Fruit fly (Drosophila melanogaster) whole organism, embryonic: Measurements from ENCODE around the gene CheB98a.
A peak's percentile ranks its signal among the peaks of the same experiment; 100 is the strongest.

Experiments used
- Blimp-1 ChIP-seq: fragments of 200-800 bp; sonication (Bioruptor generic); optimal IDR thresholded peaks from 3 replicates; lab custom pipeline; 2018; ENCODE audit warnings: missing biosample characterization, missing genetic modification characterization, mild to moderate bottlenecking, moderate library complexity, missing genetic modification reagents
- CG10209 ChIP-seq: fragments of 200-800 bp; sonication (Bioruptor generic); optimal IDR thresholded peaks from 3 replicates; lab custom pipeline; 2017; ENCODE audit warnings: missing biosample characterization, mild to moderate bottlenecking, missing genetic modification characterization, missing genetic modification reagents
- CG10267 ChIP-seq: fragments of 200-800 bp; sonication (Bioruptor generic); optimal IDR thresholded peaks from 2 replicates; lab custom pipeline; 2018; ENCODE audit warnings: missing biosample characterization, mild to moderate bottlenecking, missing genetic modification characterization, moderate library complexity
- CG10979 ChIP-seq: fragments of 200-800 bp; sonication (Bioruptor generic); optimal IDR thresholded peaks from 2 replicates; lab custom pipeline; 2018; ENCODE audit warnings: missing biosample characterization, mild to moderate bottlenecking, missing genetic modification characterization, moderate library complexity
- CG11504 ChIP-seq: fragments of 200-800 bp; sonication (Bioruptor generic); optimal IDR thresholded peaks from 3 replicates; lab custom pipeline; 2019; ENCODE audit warnings: missing biosample characterization, mild to moderate bottlenecking, missing genetic modification characterization, moderate library complexity
- CG14710 ChIP-seq: fragments of 200-800 bp; sonication (Bioruptor generic); optimal IDR thresholded peaks from 3 replicates; lab custom pipeline; 2019; ENCODE audit warnings: missing biosample characterization, mild to moderate bottlenecking, missing genetic modification characterization, moderate library complexity
- CG1529 ChIP-seq: fragments of 200-800 bp; sonication (Bioruptor generic); optimal IDR thresholded peaks from 3 replicates; lab custom pipeline; 2018; ENCODE audit warnings: missing biosample characterization, missing genetic modification characterization
- CG17361 ChIP-seq: fragments of 200-800 bp; sonication (Bioruptor generic); IDR thresholded peaks from 3 replicates; pipeline ENCODE4 v1.3.6; 2022; ENCODE audit warnings: missing biosample characterization, missing genetic modification characterization
- CG18599 ChIP-seq: fragments of 200-800 bp; sonication (Bioruptor generic); optimal IDR thresholded peaks from 3 replicates; lab custom pipeline; 2017; ENCODE audit warnings: missing biosample characterization, missing genetic modification characterization, mild to moderate bottlenecking, moderate library complexity, missing genetic modification reagents
- CG2678 ChIP-seq: fragments of 200-800 bp; sonication (Bioruptor generic); optimal IDR thresholded peaks from 3 replicates; lab custom pipeline; 2019; ENCODE audit warnings: missing biosample characterization, mild to moderate bottlenecking, missing genetic modification characterization, moderate library complexity
- CG2712 ChIP-seq: fragments of 200-800 bp; optimal IDR thresholded peaks from 3 replicates; lab custom pipeline; 2019; ENCODE audit warnings: missing biosample characterization, mild to moderate bottlenecking, missing genetic modification characterization, moderate library complexity
- CG30403 ChIP-seq: fragments of 200-800 bp; sonication (Bioruptor generic); optimal IDR thresholded peaks from 3 replicates; lab custom pipeline; 2016; ENCODE audit warnings: missing biosample characterization, missing genetic modification characterization
- CG31441 ChIP-seq: fragments of 200-800 bp; sonication (Bioruptor generic); IDR thresholded peaks from 2 replicates; pipeline ENCODE4 v1.3.6; 2022; ENCODE audit warnings: missing biosample characterization, missing genetic modification characterization
- CG7839 ChIP-seq: fragments of 200-800 bp; sonication (Bioruptor generic); optimal IDR thresholded peaks from 3 replicates; lab custom pipeline; 2018; ENCODE audit warnings: missing biosample characterization, mild to moderate bottlenecking, missing genetic modification characterization, moderate library complexity
- CG9727 ChIP-seq: fragments of 200-800 bp; sonication (Bioruptor generic); optimal IDR thresholded peaks from 3 replicates; lab custom pipeline; 2017; ENCODE audit warnings: missing biosample characterization, mild to moderate bottlenecking, missing genetic modification characterization
- D ChIP-seq, 2 experiments: fragments of 200-800 bp in 1 of 2; fragments of >200 bp in 1 of 2; sonication (Bioruptor generic) in 1 of 2; optimal IDR thresholded peaks; 2 replicates in 1 of 2; 3 replicates in 1 of 2; lab custom pipeline; 2017; ENCODE audit warnings: mild to moderate bottlenecking in 1 of 2, missing biosample characterization in 1 of 2, missing genetic modification characterization in 1 of 2, missing genetic modification reagents in 1 of 2
- Drgx ChIP-seq: fragments of 200-800 bp; sonication (Bioruptor generic); IDR thresholded peaks from 2 replicates; pipeline ENCODE4 v1.3.6; 2022; ENCODE audit warnings: missing biosample characterization, missing genetic modification characterization
- E2f1 ChIP-seq: fragments of 200-800 bp; sonication (Bioruptor generic); IDR thresholded peaks from 2 replicates; pipeline ENCODE4 v1.3.6; 2022; ENCODE audit warnings: missing biosample characterization, missing genetic modification characterization
- Ets65A ChIP-seq: fragments of 200-800 bp; sonication (Bioruptor generic); peaks from one replicate; lab custom pipeline; 2016; ENCODE audit warnings: missing biosample characterization, missing genetic modification characterization
- Hmr ChIP-seq: fragments of 200-800 bp; sonication (Bioruptor generic); optimal IDR thresholded peaks from 3 replicates; lab custom pipeline; 2017; ENCODE audit warnings: mild to moderate bottlenecking, missing biosample characterization, missing genetic modification reagents, missing genetic modification characterization
- Hsf ChIP-seq: fragments of 200-800 bp; sonication (Bioruptor generic); optimal IDR thresholded peaks from 3 replicates; lab custom pipeline; 2016; ENCODE audit warnings: missing biosample characterization, missing genetic modification characterization
- Lim3 ChIP-seq: fragments of 200-800 bp; sonication (Bioruptor generic); IDR thresholded peaks from 2 replicates; pipeline ENCODE4 v1.3.6; 2022; ENCODE audit warnings: missing biosample characterization, missing genetic modification characterization
- Mes4 ChIP-seq: fragments of 200-800 bp; sonication (Bioruptor generic); optimal IDR thresholded peaks from 2 replicates; lab custom pipeline; 2016; ENCODE audit warnings: missing biosample characterization, missing genetic modification characterization
- Oli ChIP-seq: fragments of 200-800 bp; sonication (Bioruptor generic); optimal IDR thresholded peaks from 2 replicates; lab custom pipeline; 2018; ENCODE audit warnings: missing biosample characterization, mild to moderate bottlenecking, missing genetic modification characterization, moderate library complexity
- Pdp1 ChIP-seq, 2 experiments: fragments of 200-800 bp; sonication (Bioruptor generic); optimal IDR thresholded peaks; 3 replicates each; lab custom pipeline; 2016; ENCODE audit warnings: missing biosample characterization in 2 of 2, missing genetic modification characterization in 2 of 2, mild to moderate bottlenecking in 1 of 2, moderate library complexity in 1 of 2
- Six4 ChIP-seq: fragments of 200-800 bp; sonication (Bioruptor generic); optimal IDR thresholded peaks from 2 replicates; lab custom pipeline; 2016; ENCODE audit warnings: missing biosample characterization, missing genetic modification characterization
- Sox102F ChIP-seq: fragments of 200-800 bp; sonication (Bioruptor generic); optimal IDR thresholded peaks from 2 replicates; lab custom pipeline; 2018; ENCODE audit warnings: missing biosample characterization, mild to moderate bottlenecking, missing genetic modification characterization, moderate library complexity
- Ssrp ChIP-seq: fragments of 200-800 bp; sonication (Bioruptor generic); optimal IDR thresholded peaks from 2 replicates; lab custom pipeline; 2018; ENCODE audit warnings: missing biosample characterization, mild to moderate bottlenecking, missing genetic modification characterization, moderate library complexity
- Vsx1 ChIP-seq: fragments of 200-800 bp; sonication (Bioruptor generic); optimal IDR thresholded peaks from 2 replicates; lab custom pipeline; 2017; ENCODE audit warnings: missing biosample characterization, mild to moderate bottlenecking, missing genetic modification characterization, missing genetic modification reagents
- Xrp1 ChIP-seq: fragments of 200-800 bp; sonication (Bioruptor generic); IDR thresholded peaks from 2 replicates; pipeline ENCODE4 v1.3.6; 2022; ENCODE audit warnings: missing biosample characterization, missing genetic modification characterization
- ase ChIP-seq: fragments of 200-800 bp; sonication (Bioruptor generic); IDR thresholded peaks from 3 replicates; pipeline ENCODE4 v1.3.6; 2022; ENCODE audit warnings: missing biosample characterization, missing genetic modification characterization
- az2 ChIP-seq: fragments of 200-800 bp; sonication (Bioruptor generic); optimal IDR thresholded peaks from 3 replicates; lab custom pipeline; 2016; ENCODE audit warnings: missing biosample characterization, missing genetic modification characterization
- bsh ChIP-seq, 2 experiments: fragments of 200-800 bp; sonication (Bioruptor generic); optimal IDR thresholded peaks; 2 replicates each; lab custom pipeline; 2017 to 2018; ENCODE audit warnings: mild to moderate bottlenecking in 2 of 2, missing biosample characterization in 2 of 2, missing genetic modification characterization in 2 of 2, moderate library complexity in 1 of 2
- croc ChIP-seq: fragments of 200-800 bp; sonication (Bioruptor generic); conservative IDR thresholded peaks from 3 replicates; pipeline ENCODE4 v1.3.6; 2022; ENCODE audit warnings: missing biosample characterization, missing genetic modification characterization
- dmrt11E ChIP-seq: fragments of 200-800 bp; sonication (Bioruptor generic); optimal IDR thresholded peaks from 3 replicates; lab custom pipeline; 2018; ENCODE audit warnings: missing biosample characterization, mild to moderate bottlenecking, missing genetic modification characterization, moderate library complexity
- dmrt99B ChIP-seq: fragments of 200-800 bp; sonication (Bioruptor generic); optimal IDR thresholded peaks from 2 replicates; lab custom pipeline; 2018; ENCODE audit warnings: missing biosample characterization, mild to moderate bottlenecking, missing genetic modification characterization, moderate library complexity
- eve ChIP-seq, 2 experiments: fragments of >200 bp; optimal IDR thresholded peaks; 2 replicates each; lab custom pipeline; 2017; ENCODE audit warnings: missing biosample characterization in 2 of 2, missing genetic modification characterization in 2 of 2
- fd96Cb ChIP-seq: fragments of 200-800 bp; sonication (Bioruptor generic); optimal IDR thresholded peaks from 2 replicates; lab custom pipeline; 2018; ENCODE audit warnings: missing biosample characterization, mild to moderate bottlenecking, missing genetic modification characterization, moderate library complexity
- kni ChIP-seq: fragments of 200-800 bp; sonication (Bioruptor generic); optimal IDR thresholded peaks from 3 replicates; lab custom pipeline; 2017; ENCODE audit warnings: mild to moderate bottlenecking, missing biosample characterization, missing genetic modification reagents, missing genetic modification characterization
- lola ChIP-seq, 3 experiments: fragments of >200 bp in 2 of 3; fragments of 200-800 bp in 1 of 3; sonication (Bioruptor generic) in 1 of 3; optimal IDR thresholded peaks; 2 replicates each; lab custom pipeline; 2017 to 2019; ENCODE audit warnings: missing biosample characterization in 3 of 3, missing genetic modification characterization in 3 of 3, mild to moderate bottlenecking in 1 of 3, moderate library complexity in 1 of 3
- luna ChIP-seq: fragments of 200-800 bp; sonication (Bioruptor generic); optimal IDR thresholded peaks from 2 replicates; lab custom pipeline; 2016; ENCODE audit warnings: missing biosample characterization, missing genetic modification characterization
- nmo ChIP-seq: fragments of 200-800 bp; sonication (Bioruptor generic); optimal IDR thresholded peaks from 2 replicates; lab custom pipeline; 2018; ENCODE audit warnings: missing biosample characterization, mild to moderate bottlenecking, missing genetic modification characterization, moderate library complexity
- phol ChIP-seq: fragments of 200-800 bp; sonication (Bioruptor generic); optimal IDR thresholded peaks from 3 replicates; lab custom pipeline; 2018; ENCODE audit warnings: missing biosample characterization, mild to moderate bottlenecking, missing genetic modification characterization, moderate library complexity
- row ChIP-seq: fragments of 200-800 bp; sonication (Bioruptor generic); IDR thresholded peaks from 3 replicates; pipeline ENCODE4 v1.3.6; 2022; ENCODE audit warnings: missing biosample characterization, missing genetic modification characterization
- sna ChIP-seq: fragments of 200-800 bp; sonication (Bioruptor generic); IDR thresholded peaks from 2 replicates; pipeline ENCODE4 v1.3.6; 2022; ENCODE audit warnings: missing biosample characterization, missing genetic modification characterization; ENCODE audit not compliant: partially characterized antibody
- tin ChIP-seq: fragments of 200-800 bp; sonication (Bioruptor generic); optimal IDR thresholded peaks from 3 replicates; lab custom pipeline; 2016; ENCODE audit warnings: missing biosample characterization, missing genetic modification characterization
- tio ChIP-seq: fragments of 200-800 bp; sonication (Bioruptor generic); optimal IDR thresholded peaks from 2 replicates; lab custom pipeline; 2017; ENCODE audit warnings: missing biosample characterization, missing genetic modification characterization, inconsistent platforms
- zf30C ChIP-seq: fragments of 200-800 bp; sonication (Bioruptor generic); optimal IDR thresholded peaks from 3 replicates; lab custom pipeline; 2018; ENCODE audit warnings: missing biosample characterization, mild to moderate bottlenecking, missing genetic modification characterization

Gene CheB98a

DNA sequence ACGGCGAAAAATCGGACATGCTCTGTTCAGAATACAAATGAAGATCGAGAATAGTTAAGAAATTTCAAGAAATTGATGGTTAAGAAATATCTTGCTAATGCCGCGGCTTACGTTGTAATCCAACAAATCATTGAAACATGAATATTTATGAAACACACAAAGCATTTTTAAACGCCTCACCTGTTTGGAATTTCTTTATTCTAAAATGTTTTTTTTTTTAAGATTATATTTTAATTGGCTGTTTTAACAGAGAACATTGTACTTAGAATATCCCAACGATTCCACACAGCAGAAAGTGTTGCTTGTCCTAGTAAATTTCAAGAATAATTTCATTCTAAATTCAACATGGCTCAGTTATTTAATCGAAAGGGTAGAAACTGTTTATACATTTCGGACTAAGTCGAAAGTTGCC, 45.5 kb downstream of the CheB98a start (continued):
- TF ChIP-seq CG30403 = peak; percentile 39
- TF ChIP-seq Sox102F (GFP tag; lab: Kevin White, UChicago) = peak; percentile 41
- peak; percentile 47 for TF ChIP-seq Vsx1 (GFP tag; lab: Kevin White, UChicago)
- TF ChIP-seq Mes4 (GFP tag; lab: Kevin White, UChicago) = no peak
- TF ChIP-seq Ssrp (tag; lab: Kevin White, UChicago) = peak; percentile 16
- peak; percentile 17 for TF ChIP-seq CG2678 (tag; lab: Kevin White, UChicago)
- peak; percentile 18 for TF ChIP-seq tin (GFP tag; lab: Kevin White, UChicago)
- TF ChIP-seq CG10209 (GFP tag; lab: Kevin White, UChicago) = peak; percentile 14
- TF ChIP-seq lola (GFP tag; optimal IDR thresholded peaks at IDR 0.05; lab: Kevin White, UChicago) = peak in 1 of 3 experiments; percentile 48
- peak in 1 of 2 experiments; percentile 13 for TF ChIP-seq eve (GFP tag; optimal IDR thresholded peaks at IDR 0.05; lab: Kevin White, UChicago)
- peak; percentile 32 for TF ChIP-seq CG7839 (tag; lab: Kevin White, UChicago)
- TF ChIP-seq Blimp-1 (GFP tag; lab: Kevin White, UChicago) = peak; percentile 31
- peak; percentile 13; the same call in 1 of the 2 replicates for TF ChIP-seq Drgx (GFP tag; lab: Robert Waterston, UW)
- TF ChIP-seq bsh (GFP tag; optimal IDR thresholded peaks at IDR 0.05; lab: Kevin White, UChicago) = peak in 1 of 2 experiments; percentile 40
- no peak for TF ChIP-seq Lim3 (GFP tag; lab: Robert Waterston, UW)
- peak; percentile 48 for TF ChIP-seq CG31441
- no peak for TF ChIP-seq Pdp1 (GFP tag; optimal IDR thresholded peaks at IDR 0.05; lab: Kevin White, UChicago)
- TF ChIP-seq zf30C (GFP tag; lab: Kevin White, UChicago) = peak; percentile 37
- TF ChIP-seq fd96Cb (tag; lab: Kevin White, UChicago) = peak; percentile 26
- 0 out of 2 replicates have a peak, but pooled peaks have one; percentile 17 for TF ChIP-seq Xrp1 (GFP tag; lab: Robert Waterston, UW)
- TF ChIP-seq CG2712 (tag; lab: Kevin White, UChicago) = peak; percentile 34
- no peak for TF ChIP-seq luna (GFP tag; lab: Kevin White, UChicago)
- no peak for TF ChIP-seq E2f1
- TF ChIP-seq nmo = peak; percentile 34
- peak; percentile 5 for TF ChIP-seq dmrt99B (tag; lab: Kevin White, UChicago)
- TF ChIP-seq CG1529 (GFP tag; lab: Kevin White, UChicago) = peak; percentile 28
- no peak for TF ChIP-seq D (optimal IDR thresholded peaks at IDR 0.05; lab: Kevin White, UChicago)
- TF ChIP-seq D (GFP tag; optimal IDR thresholded peaks at IDR 0.05; lab: Kevin White, UChicago) = peak; percentile 38
- peak; percentile 8 for TF ChIP-seq CG9727 (GFP tag; lab: Kevin White, UChicago)
- TF ChIP-seq Six4 = peak; percentile 14
- 0 out of 3 replicates have a peak, but pooled peaks have one; percentile 33 for TF ChIP-seq row
- TF ChIP-seq Ets65A (GFP tag; lab: Kevin White, UChicago) = peak; percentile 83
- TF ChIP-seq CG14710 (tag; lab: Kevin White, UChicago) = peak; percentile 31
- TF ChIP-seq CG10267 (tag; lab: Kevin White, UChicago) = peak; percentile 12
- TF ChIP-seq tio (GFP tag; lab: Kevin White, UChicago) = peak; percentile 5
- no peak for TF ChIP-seq kni (GFP tag; lab: Kevin White, UChicago)
- TF ChIP-seq CG18599 = peak; percentile 15
- no peak for TF ChIP-seq Hmr (GFP tag; lab: Kevin White, UChicago)
- TF ChIP-seq CG11504 (tag; lab: Kevin White, UChicago) = peak; percentile 25
- TF ChIP-seq CG10979 (tag; lab: Kevin White, UChicago) = peak; percentile 41
- no peak for TF ChIP-seq ase (GFP tag; lab: Robert Waterston, UW)
- TF ChIP-seq az2 (GFP tag; lab: Kevin White, UChicago) = peak; percentile 16
- peak; percentile 45 for TF ChIP-seq phol (tag; lab: Kevin White, UChicago)
- TF ChIP-seq sna (GFP tag; lab: Robert Waterston, UW) = no peak
- peak; percentile 41 for TF ChIP-seq dmrt11E
- TF ChIP-seq Oli (tag; lab: Kevin White, UChicago) = peak; percentile 16
- TF ChIP-seq croc (GFP tag; lab: Robert Waterston, UW) = no peak
- TF ChIP-seq Hsf (GFP tag; lab: Kevin White, UChicago) = peak; percentile 4
- peak; percentile 59; the same call in 2 of the 3 replicates for TF ChIP-seq CG17361 (GFP tag; lab: Robert Waterston, UW)
